Fruit fly (Drosophila melanogaster): ENCODE data around the gene CG31176.

DNA sequence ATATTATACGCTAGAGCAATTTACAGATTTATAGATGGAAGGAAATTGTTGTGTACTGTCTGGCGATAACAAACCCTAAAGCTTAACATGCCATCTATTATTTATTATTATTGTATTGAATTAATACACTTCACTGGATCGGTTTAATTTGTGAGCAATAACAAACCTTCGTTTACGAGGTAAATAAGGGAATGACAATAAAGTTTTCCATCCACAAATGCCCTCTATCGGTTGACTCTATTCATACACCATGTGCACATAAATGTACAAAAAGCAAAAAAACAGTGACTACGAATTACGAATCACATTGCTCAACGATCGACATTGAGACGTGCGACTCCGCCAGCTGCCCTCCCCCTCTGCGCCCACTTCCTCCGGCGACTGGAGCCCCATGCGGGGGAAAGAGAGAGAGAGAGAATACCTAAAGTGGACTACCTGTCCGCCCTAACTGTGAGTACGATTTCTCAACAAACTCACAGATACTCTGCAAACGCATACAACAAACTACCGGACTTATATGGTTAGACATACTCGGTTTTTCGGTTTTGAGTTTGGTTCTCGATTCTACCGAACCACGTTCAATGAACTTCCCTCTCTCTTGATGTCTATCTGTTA, 82.5 kb downstream of the CG31176 start:
- TF ChIP-seq ttk (optimal IDR thresholded peaks at IDR 0.05) (no peak), psq (optimal IDR thresholded peaks at IDR 0.05) (no peak), h (optimal IDR thresholded peaks at IDR 0.05) (no peak), Sin3A (optimal IDR thresholded peaks at IDR 0.05) (no peak)

All from Kc167 (cell line).